Worm (Caenorhabditis elegans) whole organism, L3 larva: ENCODE data around the gene str-217.

ENCODE experiments used
- ama-1 ChIP-seq: fragments of 150-350 bp; optimal IDR thresholded peaks from 2 replicates; lab custom pipeline; 2018
- egl-27 ChIP-seq: sonication (generic microtip); optimal IDR thresholded peaks from 4 replicates; lab custom pipeline; 2017; ENCODE audit warnings: missing biosample characterization, missing genetic modification reagents, missing genetic modification characterization
- elt-2 ChIP-seq: sonication (generic microtip); optimal IDR thresholded peaks from 2 replicates; lab custom pipeline; 2016; ENCODE audit warnings: missing genetic modification reagents, mild to moderate bottlenecking, missing genetic modification characterization, missing compliant biosample characterization
- elt-3 ChIP-seq, 3 experiments: fragments of 150-350 bp in 1 of 3; sonication (generic microtip) in 2 of 3; optimal IDR thresholded peaks; 2 replicates in 2 of 3; 4 replicates in 1 of 3; lab custom pipeline; 2014 to 2017; ENCODE audit warnings: missing biosample characterization in 3 of 3, missing genetic modification characterization in 3 of 3
- jun-1 ChIP-seq: fragments of 150-350 bp; optimal IDR thresholded peaks from 2 replicates; lab custom pipeline; 2014; ENCODE audit warnings: missing biosample characterization, missing genetic modification reagents, missing genetic modification characterization
- lin-39 ChIP-seq: fragments of 150-350 bp; optimal IDR thresholded peaks from 2 replicates; lab custom pipeline; 2018; ENCODE audit warnings: missing biosample characterization, missing genetic modification reagents, missing genetic modification characterization
- nhr-23 ChIP-seq: fragments of 150-350 bp; optimal IDR thresholded peaks from 2 replicates; lab custom pipeline; 2014; ENCODE audit warnings: missing biosample characterization, missing genetic modification reagents, missing genetic modification characterization
- nhr-77 ChIP-seq: fragments of 150-350 bp; optimal IDR thresholded peaks from 2 replicates; lab custom pipeline; 2014; ENCODE audit warnings: missing biosample characterization, missing genetic modification characterization
- sea-2 ChIP-seq: fragments of 150-350 bp; sonication (generic microtip); optimal IDR thresholded peaks from 4 replicates; lab custom pipeline; 2014; ENCODE audit warnings: missing biosample characterization, missing genetic modification reagents, missing genetic modification characterization
- tbx-2 ChIP-seq: sonication (generic microtip); optimal IDR thresholded peaks from 2 replicates; lab custom pipeline; 2016; ENCODE audit warnings: mild to moderate bottlenecking, missing genetic modification characterization, missing compliant biosample characterization
- ztf-4 ChIP-seq: fragments of 150-350 bp; optimal IDR thresholded peaks from 2 replicates; lab custom pipeline; 2014; ENCODE audit warnings: missing biosample characterization, missing genetic modification characterization

DNA sequence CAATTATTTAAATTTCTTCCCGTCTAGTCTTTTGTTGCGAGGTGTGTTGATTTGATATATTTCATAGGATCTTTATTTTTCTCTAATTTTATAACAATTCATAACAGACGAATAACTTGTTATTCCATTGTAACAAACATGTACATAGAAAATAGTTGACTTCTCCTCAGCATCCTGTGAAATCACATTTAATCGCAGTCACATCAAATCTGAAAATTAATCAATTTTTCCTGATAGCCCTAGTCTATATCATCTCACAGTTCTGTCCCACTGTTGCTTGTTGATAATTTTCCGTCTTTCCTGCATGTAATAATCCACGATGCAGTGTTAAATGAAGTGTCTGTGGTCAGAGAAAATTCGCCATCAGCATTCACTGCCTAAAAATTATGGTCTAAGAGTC lies 12.3 kb downstream of the str-217 start:
- TF ChIP-seq tbx-2 (tag; lab: Kevin White, UChicago): no peak
- TF ChIP-seq jun-1: no peak
- no peak for TF ChIP-seq elt-2 (tag; lab: Kevin White, UChicago)
- no peak for TF ChIP-seq nhr-23 (tag; lab: Kevin White, UChicago)
- TF ChIP-seq elt-3 (tag; optimal IDR thresholded peaks at IDR 0.05; lab: Kevin White, UChicago): no peak
- TF ChIP-seq ztf-4 (tag; lab: Kevin White, UChicago): no peak
- TF ChIP-seq ama-1 (lab: Kevin White, UChicago): no peak
- TF ChIP-seq lin-39: no peak
- TF ChIP-seq nhr-77 (tag; lab: Kevin White, UChicago): no peak
- no peak for TF ChIP-seq sea-2 (GFP tag; lab: Kevin White, UChicago)
- no peak for TF ChIP-seq egl-27
